Worm (Caenorhabditis elegans) whole organism, mixed stage, embryonic: Measurements from ENCODE around the gene Y40B10A.9.

ENCODE experiments used
- nhr-28 ChIP-seq: fragments of 150-350 bp; optimal IDR thresholded peaks from 2 replicates; lab custom pipeline; 2014; ENCODE audit warnings: missing biosample characterization, missing genetic modification characterization
- pha-4 ChIP-seq: fragments of 150-350 bp; optimal IDR thresholded peaks from 2 replicates; lab custom pipeline; 2018; ENCODE audit warnings: missing biosample characterization, missing genetic modification reagents, missing genetic modification characterization

- no peak for TF ChIP-seq pha-4
- TF ChIP-seq nhr-28 (tag; lab: Kevin White, UChicago) = no peak
Observed at ce11 chrV:2050790-2051189, 21.9 kb downstream of the Y40B10A.9 start.
